Worm (Caenorhabditis elegans) whole organism, L2 larva: ENCODE results near the gene F26G1.9.

Experiments
- C34F6.9 ChIP-seq: fragments of 150-350 bp; optimal IDR thresholded peaks from 2 replicates; lab custom pipeline; 2014; ENCODE audit warnings: missing biosample characterization, missing genetic modification characterization
- F13H6.1 ChIP-seq: sonication (generic microtip); optimal IDR thresholded peaks from 2 replicates; lab custom pipeline; 2016; ENCODE audit warnings: missing genetic modification characterization, missing compliant biosample characterization
- Y55F3AM.14 ChIP-seq: fragments of 200-800 bp; sonication (Bioruptor generic); optimal IDR thresholded peaks from 2 replicates; lab custom pipeline; 2018; ENCODE audit warnings: mild to moderate bottlenecking, missing genetic modification characterization, missing compliant biosample characterization
- alr-1 ChIP-seq: fragments of 150-350 bp; optimal IDR thresholded peaks from 2 replicates; lab custom pipeline; 2014; ENCODE audit warnings: missing biosample characterization, missing genetic modification characterization
- aly-2 ChIP-seq: fragments of 150-350 bp; optimal IDR thresholded peaks from 2 replicates; lab custom pipeline; 2014; ENCODE audit warnings: missing biosample characterization, missing genetic modification characterization
- blmp-1 ChIP-seq: sonication (generic microtip); optimal IDR thresholded peaks from 2 replicates; lab custom pipeline; 2017; ENCODE audit warnings: missing genetic modification characterization, mild to moderate bottlenecking, missing compliant biosample characterization, antibody characterized with exemption, moderate library complexity; ENCODE audit not compliant: insufficient read depth
- ceh-82 ChIP-seq: fragments of 150-350 bp; optimal IDR thresholded peaks from 2 replicates; lab custom pipeline; 2014; ENCODE audit warnings: missing biosample characterization, missing genetic modification characterization
- crh-2 ChIP-seq: sonication (generic microtip); optimal IDR thresholded peaks from 2 replicates; lab custom pipeline; 2017; ENCODE audit warnings: missing biosample characterization, missing genetic modification characterization
- dmd-4 ChIP-seq: sonication (generic microtip); optimal IDR thresholded peaks from 2 replicates; lab custom pipeline; 2017; ENCODE audit warnings: missing biosample characterization, missing genetic modification characterization
- egl-27 ChIP-seq: sonication (generic microtip); optimal IDR thresholded peaks from 3 replicates; lab custom pipeline; 2017; ENCODE audit warnings: missing biosample characterization, missing genetic modification reagents, missing genetic modification characterization
- elt-1 ChIP-seq: fragments of 150-350 bp; optimal IDR thresholded peaks from 2 replicates; lab custom pipeline; 2014; ENCODE audit warnings: missing biosample characterization, missing genetic modification characterization
- elt-3 ChIP-seq: sonication (generic microtip); optimal IDR thresholded peaks from 2 replicates; lab custom pipeline; 2017; ENCODE audit warnings: missing biosample characterization, missing genetic modification characterization
- fos-1 ChIP-seq: fragments of 150-350 bp; optimal IDR thresholded peaks from 2 replicates; lab custom pipeline; 2014; ENCODE audit warnings: missing biosample characterization, missing genetic modification characterization
- gmeb-1 ChIP-seq: fragments of 150-350 bp; optimal IDR thresholded peaks from 2 replicates; lab custom pipeline; 2014; ENCODE audit warnings: missing biosample characterization, missing genetic modification characterization
- lin-13 ChIP-seq: fragments of 150-350 bp; optimal IDR thresholded peaks from 2 replicates; lab custom pipeline; 2014; ENCODE audit warnings: missing biosample characterization, missing genetic modification reagents, missing genetic modification characterization
- lin-39 ChIP-seq: fragments of 150-350 bp; optimal IDR thresholded peaks from 2 replicates; lab custom pipeline; 2014; ENCODE audit warnings: missing biosample characterization, missing genetic modification reagents, missing genetic modification characterization
- lsy-2 ChIP-seq, 2 experiments: fragments of 150-350 bp in 1 of 2; sonication (generic microtip) in 1 of 2; optimal IDR thresholded peaks; 2 replicates each; lab custom pipeline; 2014 to 2017; ENCODE audit warnings: missing biosample characterization in 2 of 2, missing genetic modification characterization in 2 of 2
- mab-5 ChIP-seq: fragments of 150-350 bp; optimal IDR thresholded peaks from 2 replicates; lab custom pipeline; 2014; ENCODE audit warnings: missing biosample characterization, missing genetic modification characterization
- mdl-1 ChIP-seq, 2 experiments: fragments of 150-350 bp in 1 of 2; sonication (generic microtip) in 1 of 2; optimal IDR thresholded peaks; 2 replicates each; lab custom pipeline; 2017; ENCODE audit warnings: missing biosample characterization in 2 of 2, missing genetic modification characterization in 2 of 2
- nhr-10 ChIP-seq: sonication (generic microtip); optimal IDR thresholded peaks from 2 replicates; lab custom pipeline; 2017; ENCODE audit warnings: missing biosample characterization, missing genetic modification characterization
- nhr-11 ChIP-seq: fragments of 150-350 bp; optimal IDR thresholded peaks from 2 replicates; lab custom pipeline; 2014; ENCODE audit warnings: missing biosample characterization, missing genetic modification characterization
- nhr-129 ChIP-seq: fragments of 150-350 bp; optimal IDR thresholded peaks from 2 replicates; lab custom pipeline; 2014; ENCODE audit warnings: missing biosample characterization, missing genetic modification characterization
- nhr-21 ChIP-seq: fragments of 150-350 bp; optimal IDR thresholded peaks from 2 replicates; lab custom pipeline; 2014; ENCODE audit warnings: missing biosample characterization, missing genetic modification characterization
- nhr-23 ChIP-seq: fragments of 150-350 bp; optimal IDR thresholded peaks from 2 replicates; lab custom pipeline; 2014; ENCODE audit warnings: missing biosample characterization, missing genetic modification reagents, missing genetic modification characterization
- nhr-237 ChIP-seq: fragments of 150-350 bp; optimal IDR thresholded peaks from 2 replicates; lab custom pipeline; 2014; ENCODE audit warnings: missing biosample characterization, missing genetic modification characterization
- nhr-25 ChIP-seq: fragments of 150-350 bp; sonication (generic microtip); optimal IDR thresholded peaks from 3 replicates; lab custom pipeline; 2014; ENCODE audit warnings: missing biosample characterization, missing genetic modification characterization
- nhr-6 ChIP-seq: fragments of 150-350 bp; optimal IDR thresholded peaks from 2 replicates; lab custom pipeline; 2014; ENCODE audit warnings: missing biosample characterization, missing genetic modification characterization
- nhr-77 ChIP-seq: fragments of 150-350 bp; optimal IDR thresholded peaks from 2 replicates; lab custom pipeline; 2014; ENCODE audit warnings: missing biosample characterization, missing genetic modification characterization
- skn-1 ChIP-seq: sonication (generic microtip); optimal IDR thresholded peaks from 2 replicates; lab custom pipeline; 2017; ENCODE audit warnings: missing biosample characterization, missing genetic modification characterization
- sma-3 ChIP-seq: sonication (generic microtip); optimal IDR thresholded peaks from 2 replicates; lab custom pipeline; 2016; ENCODE audit warnings: missing genetic modification reagents, missing genetic modification characterization, missing compliant biosample characterization
- sma-9 ChIP-seq, 2 experiments: fragments of 150-350 bp in 1 of 2; sonication (generic microtip) in 1 of 2; optimal IDR thresholded peaks; 2 replicates each; lab custom pipeline; 2014 to 2016; ENCODE audit warnings: missing genetic modification characterization in 2 of 2, mild to moderate bottlenecking in 1 of 2, missing biosample characterization in 1 of 2, missing compliant biosample characterization in 1 of 2, missing genetic modification reagents in 1 of 2, moderate library complexity in 1 of 2
- unc-39 ChIP-seq: fragments of 150-350 bp; optimal IDR thresholded peaks from 2 replicates; lab custom pipeline; 2014; ENCODE audit warnings: missing biosample characterization, missing genetic modification characterization
- unc-62 ChIP-seq: fragments of 150-350 bp; optimal IDR thresholded peaks from 2 replicates; lab custom pipeline; 2014; ENCODE audit warnings: missing biosample characterization, missing genetic modification reagents, missing genetic modification characterization
- zag-1 ChIP-seq: fragments of 150-350 bp; optimal IDR thresholded peaks from 2 replicates; lab custom pipeline; 2014; ENCODE audit warnings: missing biosample characterization, missing genetic modification characterization
- ztf-1 ChIP-seq: fragments of 200-800 bp; sonication (Bioruptor generic); conservative IDR thresholded peaks from 2 replicates; pipeline ENCODE4 v1.3.6; 2022; ENCODE audit warnings: missing genetic modification characterization, missing compliant biosample characterization
- ztf-11 ChIP-seq: sonication (generic microtip); optimal IDR thresholded peaks from 2 replicates; lab custom pipeline; 2017; ENCODE audit warnings: missing biosample characterization, missing genetic modification characterization
- ztf-4 ChIP-seq: fragments of 150-350 bp; optimal IDR thresholded peaks from 2 replicates; lab custom pipeline; 2014; ENCODE audit warnings: missing biosample characterization, missing genetic modification characterization

Gene F26G1.9

DNA sequence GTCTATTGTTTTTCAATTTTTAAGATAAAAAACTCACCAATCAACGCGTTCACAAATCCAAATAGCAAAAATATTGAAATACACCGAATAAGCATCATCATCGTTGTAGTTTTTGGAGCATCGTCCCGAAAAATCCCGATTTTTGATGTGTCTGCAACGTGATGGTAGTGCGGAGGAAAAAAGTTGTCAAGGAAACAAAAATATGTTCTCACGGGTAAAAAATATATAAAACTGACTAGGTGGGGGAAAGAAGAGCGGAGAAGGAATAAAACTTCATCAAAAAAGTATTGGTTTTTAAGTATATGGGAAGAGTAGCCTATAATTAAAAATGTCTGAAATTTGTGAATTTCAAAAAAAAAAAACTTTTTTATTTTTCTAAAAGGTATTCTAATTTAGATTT lies 38.2 kb upstream of the F26G1.9 start, which contains the start of gene rig-6:
TSS of gene rig-6 (minus strand) at position 101 of the 400 bp plus-strand sequence.
- no peak for TF ChIP-seq crh-2 (tag; lab: Kevin White, UChicago)
- TF ChIP-seq mdl-1 (tag; optimal IDR thresholded peaks at IDR 0.05; lab: Kevin White, UChicago) = no peak
- no peak for TF ChIP-seq nhr-21 (tag; lab: Kevin White, UChicago)
- no peak for TF ChIP-seq egl-27 (tag; lab: Kevin White, UChicago)
- no peak for TF ChIP-seq zag-1 (tag; lab: Kevin White, UChicago)
- TF ChIP-seq lsy-2 (tag; optimal IDR thresholded peaks at IDR 0.05; lab: Kevin White, UChicago) = no peak
- TF ChIP-seq nhr-77 (tag; lab: Kevin White, UChicago) = no peak
- TF ChIP-seq nhr-129 (tag; lab: Kevin White, UChicago) = no peak
- no peak for TF ChIP-seq fos-1
- TF ChIP-seq nhr-25 = no peak
- no peak for TF ChIP-seq unc-62 (GFP tag; lab: Kevin White, UChicago)
- no peak for TF ChIP-seq skn-1 (tag; lab: Kevin White, UChicago)
- no peak for TF ChIP-seq ztf-11 (tag; lab: Kevin White, UChicago)
- no peak for TF ChIP-seq unc-39 (tag; lab: Kevin White, UChicago)
- TF ChIP-seq ceh-82 = no peak
- no peak for TF ChIP-seq Y55F3AM.14 (GFP tag; lab: Kevin White, UChicago)
- TF ChIP-seq C34F6.9 = no peak
- TF ChIP-seq nhr-237 (tag; lab: Kevin White, UChicago) = no peak
- TF ChIP-seq alr-1 (tag; lab: Kevin White, UChicago) = no peak
- no peak for TF ChIP-seq F13H6.1 (tag; lab: Kevin White, UChicago)

- TF ChIP-seq dmd-4 (tag; lab: Kevin White, UChicago) (no peak), aly-2 (tag; lab: Kevin White, UChicago) (no peak), elt-1 (tag; lab: Kevin White, UChicago) (no peak), lsy-2 (tag; optimal IDR thresholded peaks at IDR 0.05; lab: Kevin White, UChicago) (no peak), nhr-6 (tag; lab: Kevin White, UChicago) (no peak), zag-1 (tag; lab: Kevin White, UChicago) (no peak), elt-3 (tag; lab: Kevin White, UChicago) (no peak), nhr-77 (tag; lab: Kevin White, UChicago) (no peak), nhr-23 (tag; lab: Kevin White, UChicago) (no peak), nhr-25 (no peak), lin-13 (GFP tag; lab: Kevin White, UChicago) (no peak), lin-39 (tag; lab: Kevin White, UChicago) (no peak), skn-1 (tag; lab: Kevin White, UChicago) (no peak), egl-27 (tag; lab: Kevin White, UChicago) (no peak), sma-9 (GFP tag; optimal IDR thresholded peaks at IDR 0.05; lab: Kevin White, UChicago) (peak; percentile 11), sma-9 (tag; optimal IDR thresholded peaks at IDR 0.05; lab: Kevin White, UChicago) (no peak), sma-3 (GFP tag; lab: Kevin White, UChicago) (no peak), gmeb-1 (tag; lab: Kevin White, UChicago) (no peak), nhr-10 (no peak), nhr-129 (tag; lab: Kevin White, UChicago) (peak; percentile 7), ztf-4 (tag; lab: Kevin White, UChicago) (no peak), F13H6.1 (tag; lab: Kevin White, UChicago) (no peak), nhr-11 (tag; lab: Kevin White, UChicago) (no peak), unc-39 (tag; lab: Kevin White, UChicago) (no peak), crh-2 (tag; lab: Kevin White, UChicago) (peak; percentile 55), ztf-1 (GFP tag; lab: Robert Waterston, UW) (no peak), fos-1 (no peak)
Measured at ce11 chrII:4806726-4807125, 32.9 kb upstream of the F26G1.9 start.

DNA sequence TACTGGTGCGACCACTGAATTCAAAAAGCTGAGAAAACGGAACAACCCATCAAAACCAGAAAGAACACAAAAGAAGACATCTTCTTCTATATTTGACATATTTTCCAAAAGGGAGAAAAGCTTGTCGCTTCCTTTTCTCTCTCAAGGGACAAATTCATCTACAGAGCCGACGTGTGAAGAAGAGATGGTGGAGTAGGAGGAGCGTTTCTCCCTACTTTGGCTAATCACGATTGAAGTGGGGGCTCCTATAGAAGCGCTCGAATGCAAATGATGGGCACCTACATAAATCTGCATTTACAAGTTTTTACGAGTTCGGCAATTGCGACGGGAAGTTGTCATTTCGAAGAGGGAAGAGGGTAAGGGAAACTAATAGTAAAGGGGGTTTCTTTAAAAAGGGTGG lies 32.5 kb upstream of the F26G1.9 start:
- no peak for TF ChIP-seq blmp-1 (tag; lab: Kevin White, UChicago)
- TF ChIP-seq mab-5 = peak; percentile 68
- TF ChIP-seq ztf-11 (tag; lab: Kevin White, UChicago) = no peak
- peak; percentile 3 for TF ChIP-seq Y55F3AM.14 (GFP tag; lab: Kevin White, UChicago)
